Fruit fly (Drosophila melanogaster): ENCODE results near the gene CG13293.
A peak's percentile ranks its signal among the peaks of the same experiment; 100 is the strongest.

CG13293 gene

DNA sequence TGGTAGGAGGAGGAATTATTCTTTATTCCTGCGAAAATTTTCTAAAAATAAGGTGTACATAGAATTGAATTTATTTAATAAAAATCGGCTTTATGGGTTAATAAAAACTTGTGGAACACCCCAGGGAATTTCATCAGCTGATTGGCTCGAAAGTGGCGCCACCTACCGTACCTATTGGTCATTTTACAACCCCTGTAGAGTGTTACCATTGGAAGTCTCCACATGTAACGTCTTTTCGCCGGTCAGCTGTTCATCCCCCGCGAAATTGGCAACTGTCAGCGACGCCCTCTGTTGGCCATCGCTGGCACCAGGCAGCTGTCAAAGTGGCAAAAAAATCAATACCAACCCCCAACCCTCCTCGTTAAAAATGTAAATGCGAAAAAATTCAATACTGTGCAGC, at the start of gene CG13293:
Gene CG13293 (plus strand): TSS at position 323 of the 400 bp plus-strand sequence.
- TF ChIP-seq CTCF (optimal IDR thresholded peaks at IDR 0.05) (peak; percentile 92 to 97), CG8478 (optimal IDR thresholded peaks at IDR 0.05) (no peak)

DNA sequence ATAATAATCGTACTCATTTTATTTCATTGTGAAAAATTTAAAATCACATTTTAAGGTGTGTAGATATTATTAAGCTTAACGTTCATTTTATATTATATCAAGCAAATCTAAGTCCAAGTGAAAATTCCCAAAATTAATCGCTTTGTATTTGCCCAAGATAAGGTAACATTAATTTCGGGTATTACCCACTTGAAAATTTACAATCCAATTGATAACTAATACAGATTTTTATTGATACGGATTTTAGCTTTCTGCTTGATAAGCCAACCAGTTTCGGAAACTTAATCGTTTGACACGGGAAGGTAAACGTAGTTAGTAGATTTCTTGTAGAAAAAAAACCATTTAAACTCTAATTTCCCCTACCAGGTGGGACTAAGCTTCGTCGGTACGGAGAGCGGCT, 49.7 kb upstream of the CG13293 start:
- TF ChIP-seq CG8478 (optimal IDR thresholded peaks at IDR 0.05) (no peak), CTCF (optimal IDR thresholded peaks at IDR 0.05) (no peak)

DNA sequence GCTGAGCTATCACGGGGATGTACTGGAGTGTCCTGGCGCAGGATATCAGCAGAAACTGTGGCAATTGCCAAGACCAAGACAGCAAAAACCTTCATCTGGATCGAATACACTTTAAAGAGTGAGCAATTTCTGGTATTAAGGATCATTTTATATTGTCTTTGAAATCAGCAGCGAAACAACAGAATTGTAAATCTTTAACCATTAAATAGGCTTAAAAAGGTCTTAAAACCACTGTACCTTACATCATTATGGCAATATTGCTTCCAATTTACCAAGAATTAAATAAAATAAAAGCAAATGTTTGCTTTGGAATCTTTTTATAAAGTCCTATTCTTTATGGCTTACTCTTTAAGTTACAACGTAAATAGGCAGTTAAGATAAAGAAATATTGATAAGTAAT, 48.2 kb upstream of the CG13293 start, which contains the start of gene CG10477:
Gene CG10477 (minus strand): TSS at position 101 of the 400 bp plus-strand sequence.
- no peak for TF ChIP-seq CG8478 (optimal IDR thresholded peaks at IDR 0.05)
- TF ChIP-seq CTCF (optimal IDR thresholded peaks at IDR 0.05) = no peak

DNA sequence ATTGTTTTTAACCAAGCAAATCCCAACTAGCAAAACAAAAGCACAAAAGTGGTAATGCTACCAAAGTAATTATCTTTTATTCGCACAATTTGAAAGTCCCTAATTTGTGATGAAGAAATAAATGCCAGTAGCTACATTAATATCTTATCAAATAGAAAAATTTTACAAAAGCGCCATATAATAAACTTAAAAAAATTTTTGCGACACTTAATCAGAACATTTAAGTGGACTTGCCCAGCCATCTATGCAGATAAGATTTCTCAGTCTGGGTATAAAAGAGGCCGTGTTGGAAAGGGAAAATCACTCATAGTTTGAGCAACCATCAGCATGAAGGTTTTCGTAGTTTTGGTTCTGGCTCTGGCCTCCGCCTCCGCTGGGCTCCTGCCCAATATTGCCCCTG, 47.8 kb upstream of the CG13293 start, which contains the start of gene yip7:
Gene yip7 (plus strand): TSS at position 301 of the 400 bp plus-strand sequence.
- TF ChIP-seq CG8478 (optimal IDR thresholded peaks at IDR 0.05) = no peak
- TF ChIP-seq CTCF (optimal IDR thresholded peaks at IDR 0.05) = no peak

DNA sequence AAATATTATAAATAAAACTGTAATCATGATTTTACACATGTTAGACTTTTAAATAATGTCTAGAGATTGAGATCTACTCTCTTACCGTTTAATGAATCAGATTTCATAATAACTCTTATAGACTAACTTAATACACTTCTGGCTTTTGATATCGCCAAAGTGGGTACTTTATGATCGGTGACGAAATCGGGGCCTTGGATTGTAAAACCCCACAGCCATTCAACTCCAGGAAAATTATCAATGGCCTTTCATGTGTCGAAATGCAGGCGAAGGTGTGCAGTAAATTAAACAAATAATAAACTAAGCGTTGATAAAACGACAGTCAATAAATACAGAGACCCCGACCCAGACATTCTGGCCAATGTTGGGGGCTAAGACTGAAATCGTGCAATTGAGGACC, 46.5 kb upstream of the CG13293 start:
- TF ChIP-seq CG8478 (optimal IDR thresholded peaks at IDR 0.05) = no peak
- TF ChIP-seq CTCF (optimal IDR thresholded peaks at IDR 0.05) = no peak

DNA sequence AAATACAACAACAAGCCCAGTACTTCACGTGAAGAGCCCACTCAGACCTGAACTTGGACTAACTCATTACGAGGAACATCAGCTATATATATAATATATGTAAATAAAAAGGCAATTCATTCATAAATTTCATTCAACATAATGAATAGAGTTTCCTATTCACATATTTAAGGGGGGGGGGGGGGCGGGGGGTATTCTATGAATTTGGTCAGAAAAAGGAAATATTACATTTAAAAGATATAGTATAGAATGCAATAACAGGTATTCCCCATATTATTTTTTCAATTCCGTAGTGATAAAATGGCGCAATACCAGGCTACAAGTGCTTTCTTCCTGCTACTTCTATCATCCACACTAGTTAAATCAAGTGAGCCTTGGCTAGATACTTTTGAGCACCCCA, 45.9 kb upstream of the CG13293 start, which contains the start of gene CG6462:
Gene CG6462 (plus strand): TSS at position 301 of the 400 bp plus-strand sequence.
- TF ChIP-seq CG8478 (optimal IDR thresholded peaks at IDR 0.05) (no peak), CTCF (optimal IDR thresholded peaks at IDR 0.05) (no peak)

DNA sequence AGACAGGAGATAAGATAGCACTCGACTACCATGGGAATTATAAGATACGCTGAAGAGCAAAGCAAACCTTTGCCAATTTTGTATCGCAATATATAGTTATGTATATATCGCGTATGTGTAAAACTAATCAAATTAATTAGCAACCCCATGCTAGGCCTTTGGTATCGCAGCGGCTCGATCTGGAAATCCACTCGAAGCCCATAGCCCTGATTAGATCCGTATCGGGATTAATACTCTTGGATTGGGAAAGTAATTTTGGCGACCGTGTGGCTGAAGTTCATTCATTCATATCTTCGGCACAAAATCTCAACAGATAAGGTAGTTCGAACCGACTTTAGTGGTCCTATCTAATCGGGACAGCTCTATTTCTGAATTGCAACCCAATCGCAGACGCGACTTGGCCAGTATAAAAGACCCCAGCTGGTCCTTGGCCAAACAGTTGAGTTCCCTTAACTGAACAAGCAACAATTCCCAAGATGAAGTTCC, 43.9 kb upstream of the CG13293 start, which contains the start of gene Jon65Aiv:
Gene Jon65Aiv (plus strand): TSS at position 436 of the 486 bp plus-strand sequence.
- TF ChIP-seq CG8478 (optimal IDR thresholded peaks at IDR 0.05) (no peak), CTCF (optimal IDR thresholded peaks at IDR 0.05) (no peak)

DNA sequence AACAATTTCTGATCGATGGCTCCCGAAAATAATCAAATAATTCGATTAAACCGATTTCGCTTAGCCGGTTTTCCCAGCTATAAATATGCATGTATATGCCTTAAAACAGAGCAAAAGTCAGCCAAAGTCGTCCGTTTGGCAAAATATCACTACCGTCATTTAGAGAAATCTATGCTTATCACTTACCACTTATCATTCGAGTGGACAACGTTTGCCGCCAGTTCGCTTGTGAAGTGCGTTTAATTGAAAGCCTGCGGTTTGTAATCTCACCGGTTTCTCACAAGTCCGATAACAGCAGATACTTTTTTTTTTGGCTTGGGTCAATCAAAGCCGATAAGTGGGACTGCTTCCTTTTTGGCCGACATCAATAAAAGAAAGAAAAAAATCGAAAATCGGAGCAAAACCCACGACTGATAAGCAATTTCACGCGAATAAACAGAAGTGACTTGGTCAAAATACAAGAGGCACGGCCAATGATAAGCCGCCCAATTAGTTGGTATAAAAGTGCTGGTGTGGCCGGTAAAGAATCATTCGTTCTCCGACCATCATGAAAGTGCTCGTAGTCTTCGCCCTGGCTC, 32.4 kb upstream of the CG13293 start, which contains the start of gene Jon65Aiii:
Gene Jon65Aiii (plus strand): TSS at position 528 of the 578 bp plus-strand sequence.
- TF ChIP-seq CTCF (optimal IDR thresholded peaks at IDR 0.05) = no peak
- no peak for TF ChIP-seq CG8478 (optimal IDR thresholded peaks at IDR 0.05)

DNA sequence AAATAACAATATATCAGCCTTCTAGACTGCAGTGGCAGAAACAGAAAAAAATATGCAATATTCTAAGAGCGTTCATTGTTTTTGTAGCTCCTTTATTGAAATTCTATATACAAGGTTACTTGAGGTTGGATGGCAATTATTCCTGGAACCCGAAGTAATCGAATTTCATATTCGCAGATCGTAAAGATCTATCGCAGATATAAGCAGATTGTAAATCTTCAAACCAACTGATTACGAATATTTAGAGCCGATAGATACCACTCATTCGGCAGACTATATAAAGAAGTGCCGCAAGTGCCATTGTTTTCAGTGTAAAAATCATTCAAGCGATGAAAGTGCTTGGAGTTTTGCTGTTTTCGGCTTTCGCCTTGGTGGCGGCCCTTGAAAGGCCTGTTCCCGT, 30.7 kb upstream of the CG13293 start, which contains the start of gene Jon65Aii:
Gene Jon65Aii (plus strand): TSS at position 301 of the 400 bp plus-strand sequence.
- TF ChIP-seq CTCF (optimal IDR thresholded peaks at IDR 0.05) = no peak
- no peak for TF ChIP-seq CG8478 (optimal IDR thresholded peaks at IDR 0.05)

DNA sequence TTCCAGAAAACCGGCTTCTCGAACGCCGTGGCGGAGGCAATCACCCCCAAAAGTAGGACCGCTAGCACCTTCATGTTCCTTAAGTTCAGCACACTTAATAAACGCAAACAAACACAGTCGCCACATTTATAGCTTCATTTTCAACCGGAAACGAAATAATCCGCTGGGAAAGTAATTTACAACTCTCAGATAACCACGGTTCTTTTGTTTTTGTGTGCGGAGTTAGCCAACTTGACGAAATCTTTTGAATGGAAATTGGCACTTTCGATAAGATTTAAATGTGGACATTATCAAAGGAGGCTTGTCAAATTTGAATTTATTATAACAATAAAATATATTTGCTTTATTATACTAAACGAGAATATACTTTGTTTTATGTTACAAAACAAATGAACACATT, 28.3 kb upstream of the CG13293 start, which contains the start of gene Jon65Ai:
Gene Jon65Ai (minus strand): TSS at position 101 of the 400 bp plus-strand sequence.
- TF ChIP-seq CTCF (optimal IDR thresholded peaks at IDR 0.05) (no peak), CG8478 (optimal IDR thresholded peaks at IDR 0.05) (no peak)

DNA sequence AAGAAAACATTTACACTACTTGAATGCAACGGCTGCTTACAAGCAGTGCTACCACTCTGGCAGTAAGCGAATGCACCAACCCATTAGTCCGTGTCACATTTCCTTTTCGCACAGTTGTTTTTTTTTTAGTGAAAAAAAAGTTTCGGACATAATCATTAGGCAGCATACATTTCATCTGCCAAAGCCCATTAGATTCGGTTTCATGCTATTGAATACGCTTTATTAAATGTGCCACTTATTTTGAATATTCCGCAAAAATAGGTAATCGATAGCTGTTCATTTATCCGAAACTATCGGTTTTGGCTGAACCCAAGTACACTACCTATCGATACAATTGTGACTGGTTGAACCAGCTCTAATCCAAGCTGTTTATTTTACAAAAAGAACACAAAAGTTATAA, 27.9 kb upstream of the CG13293 start, which contains the start of gene tant:
Gene tant (plus strand): TSS at position 334 of the 400 bp plus-strand sequence.
- no peak for TF ChIP-seq CG8478 (optimal IDR thresholded peaks at IDR 0.05)
- peak; percentile 52 to 62 for TF ChIP-seq CTCF (optimal IDR thresholded peaks at IDR 0.05)

DNA sequence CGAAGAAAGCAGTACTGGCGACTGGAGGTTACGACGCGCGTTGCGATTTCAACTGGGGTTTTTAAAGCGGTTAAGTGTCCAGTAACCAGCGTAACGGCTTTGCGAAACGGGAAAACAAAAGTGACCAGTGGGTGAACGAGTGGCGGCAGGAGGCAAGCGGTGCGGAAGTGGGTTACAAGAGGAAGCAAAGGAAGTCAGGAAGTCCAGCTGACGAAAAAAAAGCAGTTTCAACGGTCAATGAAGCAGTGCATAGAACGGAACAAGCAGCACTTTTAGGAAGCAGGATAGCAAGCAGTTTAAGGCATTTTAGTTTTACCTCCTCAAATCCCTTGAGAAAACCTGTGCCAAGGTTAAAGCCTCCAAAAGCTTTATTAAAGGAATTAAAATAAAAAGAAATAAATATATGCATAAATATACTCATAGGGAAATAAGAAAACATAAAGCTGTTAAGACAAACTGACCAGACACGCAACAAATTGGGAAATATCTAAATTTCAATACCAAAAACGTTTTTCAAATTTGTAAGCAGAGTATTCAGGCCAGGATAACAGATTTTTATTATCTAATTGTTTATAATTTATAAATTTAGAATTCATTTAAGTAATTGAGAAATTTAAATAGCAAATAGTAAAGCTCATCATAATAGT, 23.5 kb upstream of the CG13293 start, which contains the start of gene CG6592:
Gene CG6592 (plus strand): TSS at position 597 of the 647 bp plus-strand sequence.
- TF ChIP-seq CG8478 (optimal IDR thresholded peaks at IDR 0.05) (no peak), CTCF (optimal IDR thresholded peaks at IDR 0.05) (peak; percentile 61 to 65)

DNA sequence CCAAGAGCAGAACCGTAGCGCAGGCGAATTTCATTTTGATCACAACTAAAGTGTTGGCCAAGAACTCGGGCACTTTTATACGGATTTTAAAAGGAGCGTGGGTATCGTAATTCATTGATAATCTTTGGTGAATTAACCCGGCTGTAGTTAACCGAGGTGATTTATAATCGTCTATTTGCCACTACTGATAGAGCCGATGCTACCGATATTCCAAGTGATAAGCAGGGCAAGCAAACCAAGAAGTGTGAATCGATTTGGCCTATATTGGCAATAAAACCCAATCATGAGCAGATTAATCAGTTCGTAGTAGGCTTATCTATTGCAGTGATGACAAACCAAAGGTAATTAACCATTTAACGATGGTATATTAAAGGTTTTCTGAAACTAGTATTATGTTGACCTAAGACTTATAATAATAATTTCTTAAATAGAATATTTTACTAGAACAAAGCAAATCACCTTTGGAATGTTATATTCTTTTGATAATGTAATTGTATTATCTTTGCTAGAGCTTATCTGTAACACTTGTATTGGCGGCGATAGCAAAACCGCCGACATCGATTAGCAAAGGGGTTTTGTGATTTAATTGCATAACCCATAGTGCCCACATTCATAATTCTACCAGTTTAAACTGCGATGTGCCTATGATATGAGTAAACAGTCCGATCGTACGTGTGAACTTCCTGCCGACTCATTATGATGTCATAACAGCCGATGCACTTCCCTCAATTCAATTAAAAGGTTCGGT, 19.6 kb upstream of the CG13293 start, which contains the start of gene CG10472:
Gene CG10472 (minus strand): TSS at position 51 of the 748 bp plus-strand sequence.
- TF ChIP-seq CTCF (optimal IDR thresholded peaks at IDR 0.05) (no peak), CG8478 (optimal IDR thresholded peaks at IDR 0.05) (no peak)

DNA sequence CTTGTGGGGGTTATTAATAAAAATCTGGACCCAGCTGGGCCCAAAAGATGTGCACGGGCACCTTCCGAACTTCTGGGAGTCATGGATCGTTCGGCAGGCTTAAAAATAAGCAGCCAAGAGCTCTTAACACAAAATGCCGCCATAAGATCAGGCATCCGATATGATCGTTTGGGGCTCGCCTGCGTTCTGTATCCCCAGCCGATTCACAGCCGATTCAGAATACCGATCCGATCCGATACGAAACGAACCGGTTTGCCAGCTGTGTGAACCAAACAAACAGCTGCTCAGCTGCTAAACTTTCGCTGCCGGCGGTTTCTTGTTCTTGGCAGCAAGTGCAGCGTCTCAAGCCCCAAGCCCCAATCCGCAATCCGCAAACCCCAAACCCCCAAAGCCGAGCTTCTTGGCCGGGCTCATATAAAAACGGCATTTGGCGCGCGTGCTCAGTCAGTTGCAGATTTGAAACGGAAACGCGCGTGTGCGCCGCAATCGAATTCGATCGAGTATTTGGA, 16.7 kb upstream of the CG13293 start, which contains the start of gene CG42269:
Gene CG42269 (plus strand): TSS at position 416 of the 509 bp plus-strand sequence.
- no peak for TF ChIP-seq CTCF (optimal IDR thresholded peaks at IDR 0.05)
- no peak for TF ChIP-seq CG8478 (optimal IDR thresholded peaks at IDR 0.05)

Data from S2 (cell line).